Worm (Caenorhabditis elegans): ENCODE data around the gene fbxl-5.

fbxl-5 gene

DNA sequence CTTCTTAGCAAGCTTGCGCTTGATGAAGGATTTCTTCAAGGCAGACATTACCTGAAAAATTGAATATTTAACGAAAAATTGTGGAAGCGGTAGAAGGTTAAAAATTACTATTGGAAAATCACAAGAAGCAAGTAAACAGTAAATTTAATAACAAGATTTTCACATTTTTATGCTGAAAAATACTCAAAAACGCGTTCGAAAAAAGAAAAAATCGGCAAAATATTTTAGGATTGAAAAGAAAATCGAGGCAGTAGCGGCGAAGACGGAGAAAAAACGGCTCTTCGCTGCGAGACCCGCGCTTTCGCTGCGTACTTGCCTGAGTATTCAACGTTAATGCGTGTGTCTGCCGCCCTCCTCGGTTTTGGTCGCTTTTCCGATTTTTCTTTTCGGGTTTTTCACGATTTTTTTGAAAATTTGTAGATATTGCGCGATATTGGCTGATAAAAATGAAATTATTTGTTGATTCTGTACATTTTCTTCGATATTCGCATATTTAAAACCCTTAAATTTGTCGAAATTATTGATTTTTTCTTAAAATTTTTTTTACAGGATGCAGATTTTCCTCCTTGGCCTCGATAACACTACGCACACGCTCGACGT, 33.4 kb downstream of the fbxl-5 start, which contains the start of the genes rpl-39 and rps-30:
rpl-39 (minus strand) TSS at position 51 of the 600 bp plus-strand sequence.
rps-30 (plus strand) TSS at position 550 of the 600 bp plus-strand sequence.
- no peak for TF ChIP-seq egl-5 (tag; optimal IDR thresholded peaks at IDR 0.05)
- TF ChIP-seq pqm-1 (tag; optimal IDR thresholded peaks at IDR 0.05) = peak; percentile 69
- peak; percentile 73 for TF ChIP-seq skn-1 (tag; optimal IDR thresholded peaks at IDR 0.05)
- no peak for TF ChIP-seq nhr-237 (tag; optimal IDR thresholded peaks at IDR 0.05)
- no peak for TF ChIP-seq nhr-67 (tag; optimal IDR thresholded peaks at IDR 0.05)
- TF ChIP-seq nhr-25 (tag; optimal IDR thresholded peaks at IDR 0.05) = peak; percentile 88
- no peak for TF ChIP-seq ceh-16 (tag; optimal IDR thresholded peaks at IDR 0.05)
- peak; percentile 53 for TF ChIP-seq nhr-11 (tag; optimal IDR thresholded peaks at IDR 0.05)
- peak; percentile 62 for TF ChIP-seq snpc-4 (tag; optimal IDR thresholded peaks at IDR 0.05)
- peak; percentile 94 for TF ChIP-seq pha-4 (tag; optimal IDR thresholded peaks at IDR 0.05)
- no peak for TF ChIP-seq ceh-9 (tag; optimal IDR thresholded peaks at IDR 0.05)
- no peak for TF ChIP-seq aly-2 (tag; optimal IDR thresholded peaks at IDR 0.05)
- peak in 1 of 3 experiments; percentile 77 for TF ChIP-seq elt-3 (tag; optimal IDR thresholded peaks at IDR 0.05)
- no peak for TF ChIP-seq eor-1 (tag; optimal IDR thresholded peaks at IDR 0.05)
- TF ChIP-seq tbx-2 (tag; optimal IDR thresholded peaks at IDR 0.05) = peak; percentile 41
- TF ChIP-seq lin-39 (tag; optimal IDR thresholded peaks at IDR 0.05) = peak; percentile 93
- TF ChIP-seq ztf-11 (tag; optimal IDR thresholded peaks at IDR 0.05) = no peak
- TF ChIP-seq mdl-1 (tag; optimal IDR thresholded peaks at IDR 0.05) = no peak
- no peak for TF ChIP-seq unc-62 (GFP tag; optimal IDR thresholded peaks at IDR 0.05)
- TF ChIP-seq egl-27 (tag; optimal IDR thresholded peaks at IDR 0.05) = no peak
- peak; percentile 88 for TF ChIP-seq nhr-23 (tag; optimal IDR thresholded peaks at IDR 0.05)
- TF ChIP-seq zag-1 (tag; optimal IDR thresholded peaks at IDR 0.05) = no peak
- no peak for TF ChIP-seq ZK546.5 (tag; optimal IDR thresholded peaks at IDR 0.05)
- peak; percentile 77 for TF ChIP-seq ceh-82 (tag; optimal IDR thresholded peaks at IDR 0.05)
- no peak for TF ChIP-seq mml-1 (tag; optimal IDR thresholded peaks at IDR 0.05)
- TF ChIP-seq unc-39 (tag; optimal IDR thresholded peaks at IDR 0.05) = no peak
- TF ChIP-seq lsy-12 (tag; optimal IDR thresholded peaks at IDR 0.05) = peak; percentile 70
- no peak for TF ChIP-seq nhr-76 (tag; optimal IDR thresholded peaks at IDR 0.05)
- TF ChIP-seq elt-1 (tag; optimal IDR thresholded peaks at IDR 0.05) = peak; percentile 25
- peak; percentile 91 for TF ChIP-seq R02D3.7 (tag; optimal IDR thresholded peaks at IDR 0.05)
- TF ChIP-seq nhr-28 (tag; optimal IDR thresholded peaks at IDR 0.05) = no peak
- peak; percentile 91 for TF ChIP-seq lin-15B (tag; optimal IDR thresholded peaks at IDR 0.05)
- TF ChIP-seq fkh-10 (GFP tag; optimal IDR thresholded peaks at IDR 0.05) = peak; percentile 19
- TF ChIP-seq nhr-12 (tag; optimal IDR thresholded peaks at IDR 0.05) = no peak
- peak; percentile 49 for TF ChIP-seq nhr-43 (tag; optimal IDR thresholded peaks at IDR 0.05; ENCODE audit: poor library complexity, severe bottlenecking)
- TF ChIP-seq elt-2 (tag; optimal IDR thresholded peaks at IDR 0.05) = peak; percentile 65
- no peak for TF ChIP-seq daf-12 (tag; optimal IDR thresholded peaks at IDR 0.05)
- TF ChIP-seq hmg-11 (tag; optimal IDR thresholded peaks at IDR 0.05) = peak; percentile 89
- TF ChIP-seq nhr-77 (tag; optimal IDR thresholded peaks at IDR 0.05) = peak; percentile 54
- TF ChIP-seq sea-2 (GFP tag; optimal IDR thresholded peaks at IDR 0.05) = no peak
- peak; percentile 92 for TF ChIP-seq nfya-1 (tag; optimal IDR thresholded peaks at IDR 0.05; ENCODE audit: insufficient read depth)
- no peak for TF ChIP-seq fos-1 (tag; optimal IDR thresholded peaks at IDR 0.05)
- peak; percentile 59 for TF ChIP-seq ama-1 (optimal IDR thresholded peaks at IDR 0.05)
- TF ChIP-seq ztf-4 (tag; optimal IDR thresholded peaks at IDR 0.05) = no peak
- TF ChIP-seq jun-1 (tag; optimal IDR thresholded peaks at IDR 0.05) = peak; percentile 66
- TF ChIP-seq ceh-28 (tag; optimal IDR thresholded peaks at IDR 0.05) = peak; percentile 43
- no peak for TF ChIP-seq fkh-2 (tag; optimal IDR thresholded peaks at IDR 0.05)

Data from whole organism, L3 larva.